Worm (Caenorhabditis elegans) whole organism, young adult: Measurements from ENCODE around the gene fmo-2.

ENCODE experiments used
- B0336.3 ChIP-seq: fragments of 200-800 bp; sonication (Bioruptor generic); IDR thresholded peaks from 2 replicates; pipeline ENCODE4 v1.3.6; 2022; ENCODE audit warnings: missing genetic modification characterization, missing compliant biosample characterization
- F22D6.2 ChIP-seq: sonication (generic microtip); optimal IDR thresholded peaks from 2 replicates; lab custom pipeline; 2016; ENCODE audit warnings: mild to moderate bottlenecking, missing genetic modification characterization, missing compliant biosample characterization
- F52B5.7 ChIP-seq: sonication (generic microtip); optimal IDR thresholded peaks from 2 replicates; lab custom pipeline; 2016; ENCODE audit warnings: mild to moderate bottlenecking, missing genetic modification characterization, missing compliant biosample characterization
- T07F8.4 ChIP-seq: sonication (generic microtip); optimal IDR thresholded peaks from 2 replicates; lab custom pipeline; 2016; ENCODE audit warnings: mild to moderate bottlenecking, missing genetic modification characterization, moderate library complexity, missing compliant biosample characterization
- ama-1 ChIP-seq, 3 experiments: fragments of 150-350 bp in 1 of 3; sonication (generic microtip) in 2 of 3; optimal IDR thresholded peaks; 2 replicates each; lab custom pipeline; 2014 to 2018; ENCODE audit warnings: missing biosample characterization in 2 of 3, missing genetic modification characterization in 2 of 3, missing genetic modification reagents in 2 of 3
- mcd-1 ChIP-seq: fragments of 200-800 bp; sonication (Bioruptor generic); IDR thresholded peaks from 2 replicates; pipeline ENCODE4 v1.3.6; 2022; ENCODE audit warnings: missing genetic modification reagents, missing genetic modification characterization, missing compliant biosample characterization
- pha-4 ChIP-seq: fragments of 150-350 bp; sonication (generic microtip); optimal IDR thresholded peaks from 2 replicates; lab custom pipeline; 2014; ENCODE audit warnings: missing biosample characterization, missing genetic modification reagents, missing genetic modification characterization
- rcor-1 ChIP-seq: fragments of 200-800 bp; sonication (Bioruptor generic); IDR thresholded peaks from 2 replicates; pipeline ENCODE4 v1.3.6; 2022; ENCODE audit warnings: missing genetic modification reagents, missing genetic modification characterization, missing compliant biosample characterization
- snpc-4 ChIP-seq, 5 experiments: fragments of 150-350 bp in 1 of 5; sonication (generic microtip) in 4 of 5; optimal IDR thresholded peaks; 2 replicates each; lab custom pipeline; 2014 to 2018; ENCODE audit warnings: missing genetic modification characterization in 5 of 5, missing biosample characterization in 3 of 5, antibody characterized with exemption in 2 of 5, mild to moderate bottlenecking in 2 of 5, missing compliant biosample characterization in 2 of 5, missing genotype in 2 of 5, moderate library complexity in 2 of 5, missing genetic modification reagents in 1 of 5
- unc-62 ChIP-seq: fragments of 150-350 bp; optimal IDR thresholded peaks from 2 replicates; lab custom pipeline; 2014; ENCODE audit warnings: missing biosample characterization, missing genetic modification reagents, missing genetic modification characterization

- TF ChIP-seq T07F8.4 (tag; lab: Kevin White, UChicago) (no peak), unc-62 (GFP tag; lab: Kevin White, UChicago) (no peak), mcd-1 (GFP tag; lab: Robert Waterston, UW) (no peak), pha-4 (tag; lab: Kevin White, UChicago) (no peak), ama-1 (optimal IDR thresholded peaks at IDR 0.05; lab: Kevin White, UChicago) (no peak), ama-1 (GFP tag; optimal IDR thresholded peaks at IDR 0.05; lab: Kevin White, UChicago) (no peak), F52B5.7 (tag; lab: Kevin White, UChicago) (no peak), F22D6.2 (tag; lab: Kevin White, UChicago) (no peak), rcor-1 (GFP tag; lab: Robert Waterston, UW) (no peak), B0336.3 (no peak), snpc-4 (GFP tag; optimal IDR thresholded peaks at IDR 0.05; lab: Kevin White, UChicago) (no peak), snpc-4 (tag; optimal IDR thresholded peaks at IDR 0.05; lab: Kevin White, UChicago) (no peak)
Measured at ce11 chrIV:10706090-10706489, 23.8 kb downstream of the fmo-2 start, which contains the start of gene R102.6.
